Worm (Caenorhabditis elegans) whole organism, L4/young adult: ENCODE results near the gene aars-1.
A peak's percentile ranks its signal among the peaks of the same experiment; 100 is the strongest.

Experiments
- W03F9.2 ChIP-seq: fragments of 150-350 bp; optimal IDR thresholded peaks from 2 replicates; lab custom pipeline; 2014; ENCODE audit warnings: missing biosample characterization, missing genetic modification characterization
- dao-5 ChIP-seq: sonication (generic microtip); optimal IDR thresholded peaks from 2 replicates; lab custom pipeline; 2016; ENCODE audit warnings: missing genotype, missing genetic modification characterization, moderate library complexity, missing compliant biosample characterization
- him-1 ChIP-seq: sonication (generic microtip); optimal IDR thresholded peaks from 2 replicates; lab custom pipeline; 2016; ENCODE audit warnings: missing genotype, missing genetic modification reagents, missing genetic modification characterization, missing compliant biosample characterization

aars-1 gene

ce11 chrII:11464427-11464944 lies at the start of gene aars-1, which contains the start of gene rga-1:
aars-1 (minus strand) TSS chrII:11464497.
rga-1 (plus strand) TSS chrII:11464894.
- no peak for TF ChIP-seq him-1 (tag; lab: Kevin White, UChicago)
- TF ChIP-seq dao-5 (tag; lab: Kevin White, UChicago), result no peak
- peak; percentile 47 for TF ChIP-seq W03F9.2

- TF ChIP-seq him-1 (tag; lab: Kevin White, UChicago), result no peak
- TF ChIP-seq dao-5 (tag; lab: Kevin White, UChicago), result no peak
- TF ChIP-seq W03F9.2, result no peak
These were observed 48.6 kb upstream of the aars-1 start for ce11 chrII:11512921-11513320.

- TF ChIP-seq dao-5 (tag; lab: Kevin White, UChicago) (no peak), him-1 (tag; lab: Kevin White, UChicago) (no peak)
These were observed 46.1 kb upstream of the aars-1 start, which contains the start of gene npr-41 for ce11 chrII:11510373-11510772. npr-41 (plus strand) TSS chrII:11510673.

- no peak for TF ChIP-seq him-1 (tag; lab: Kevin White, UChicago)
- no peak for TF ChIP-seq W03F9.2
- TF ChIP-seq dao-5 (tag; lab: Kevin White, UChicago), result no peak
These were observed 39.5 kb upstream of the aars-1 start for ce11 chrII:11503761-11504160.

ce11 chrII:11501956-11502355 lies 37.7 kb upstream of the aars-1 start:
- TF ChIP-seq dao-5 (tag; lab: Kevin White, UChicago) (no peak), W03F9.2 (no peak), him-1 (tag; lab: Kevin White, UChicago) (no peak)

ce11 chrII:11500198-11500597 lies 35.9 kb upstream of the aars-1 start, which contains the start of gene B0334.20:
B0334.20 (minus strand) TSS chrII:11500459.
- TF ChIP-seq him-1 (tag; lab: Kevin White, UChicago), result no peak
- no peak for TF ChIP-seq W03F9.2
- TF ChIP-seq dao-5 (tag; lab: Kevin White, UChicago), result no peak

- TF ChIP-seq him-1 (tag; lab: Kevin White, UChicago) (no peak), W03F9.2 (no peak), dao-5 (tag; lab: Kevin White, UChicago) (no peak)
These were observed 33.1 kb upstream of the aars-1 start, which contains the start of gene B0334.5 for ce11 chrII:11497365-11497764. B0334.5 (plus strand) TSS chrII:11497665.

ce11 chrII:11496767-11497166 lies 32.5 kb upstream of the aars-1 start, which contains the start of gene emc-5:
emc-5 (plus strand) TSS chrII:11496780.
- TF ChIP-seq him-1 (tag; lab: Kevin White, UChicago), result no peak
- TF ChIP-seq W03F9.2, result no peak
- TF ChIP-seq dao-5 (tag; lab: Kevin White, UChicago), result no peak

- TF ChIP-seq W03F9.2 (no peak), him-1 (tag; lab: Kevin White, UChicago) (no peak), dao-5 (tag; lab: Kevin White, UChicago) (no peak)
These were observed 31.5 kb upstream of the aars-1 start for ce11 chrII:11495806-11496205.

- TF ChIP-seq dao-5 (tag; lab: Kevin White, UChicago) (no peak), W03F9.2 (no peak), him-1 (tag; lab: Kevin White, UChicago) (no peak)
These were observed 31.0 kb upstream of the aars-1 start, which contains the start of the genes ooc-3 and B0334.4 for ce11 chrII:11495307-11495706. ooc-3 (minus strand) TSS chrII:11495321. B0334.4 (plus strand) TSS chrII:11495692.

- TF ChIP-seq dao-5 (tag; lab: Kevin White, UChicago), result no peak
- TF ChIP-seq W03F9.2, result no peak
These were observed 28.5 kb upstream of the aars-1 start, which contains the start of gene hacl-1 for ce11 chrII:11492843-11493242. hacl-1 (minus strand) TSS chrII:11492963.

ce11 chrII:11487999-11488398 lies 23.7 kb upstream of the aars-1 start, which contains the start of gene B0334.13:
B0334.13 (plus strand) TSS chrII:11488299.
- TF ChIP-seq him-1 (tag; lab: Kevin White, UChicago) (no peak), W03F9.2 (no peak), dao-5 (tag; lab: Kevin White, UChicago) (no peak)

ce11 chrII:11486698-11487234 lies 22.5 kb upstream of the aars-1 start, which contains the start of gene ttr-18:
ttr-18 (minus strand) TSS chrII:11486748.
- TF ChIP-seq dao-5 (tag; lab: Kevin White, UChicago), result no peak

- no peak for TF ChIP-seq him-1 (tag; lab: Kevin White, UChicago)
- no peak for TF ChIP-seq W03F9.2
- TF ChIP-seq dao-5 (tag; lab: Kevin White, UChicago), result no peak
These were observed 20.9 kb upstream of the aars-1 start, which contains the start of gene twk-5 for ce11 chrII:11485200-11485599. twk-5 (minus strand) TSS chrII:11485300.
